Fruit fly (Drosophila melanogaster): ENCODE results near the gene pum.

Gene pum

DNA sequence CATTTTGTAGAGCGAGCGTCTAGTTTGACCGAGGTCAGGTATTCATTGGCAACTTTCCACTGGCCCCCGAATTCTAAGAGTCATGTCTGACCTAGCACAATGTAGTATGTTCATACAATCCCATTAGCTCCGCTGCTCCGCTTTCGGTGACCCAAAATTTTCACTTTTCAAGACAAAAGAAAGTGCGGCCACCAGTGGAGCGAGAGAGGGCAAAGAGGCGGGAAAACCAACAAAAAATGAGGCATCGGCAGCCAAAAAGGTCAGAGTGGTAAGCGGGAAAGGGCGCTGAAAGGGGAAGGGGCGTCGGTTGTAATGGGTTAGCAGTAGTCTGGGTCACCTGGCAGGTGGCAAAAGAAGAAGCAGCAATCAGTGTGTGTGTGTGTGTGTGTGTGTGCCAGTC, 21.9 kb downstream of the pum start (continued):
- TF ChIP-seq jigr1 (GFP tag; IDR thresholded peaks at IDR 0.05) (no peak), CG3995 (GFP tag; optimal IDR thresholded peaks at IDR 0.05) (no peak), Hr51 (GFP tag; optimal IDR thresholded peaks at IDR 0.05) (no peak), CG2129 (GFP tag; IDR thresholded peaks at IDR 0.05; ENCODE audit: partially characterized antibody) (no peak), Lhr (GFP tag; optimal IDR thresholded peaks at IDR 0.05) (no peak), CG30403 (GFP tag; optimal IDR thresholded peaks at IDR 0.05) (no peak), wdn (GFP tag; IDR thresholded peaks at IDR 0.05) (no peak), CG2199 (GFP tag; IDR thresholded peaks at IDR 0.05) (no peak), NfI (GFP tag; optimal IDR thresholded peaks at IDR 0.05) (no peak), Nf-YC (tag; optimal IDR thresholded peaks at IDR 0.05) (no peak), sd (tag; optimal IDR thresholded peaks at IDR 0.05) (no peak), grau (tag; optimal IDR thresholded peaks at IDR 0.05) (no peak), inv (GFP tag; IDR thresholded peaks at IDR 0.05; ENCODE audit: partially characterized antibody) (no peak), ac (GFP tag; optimal IDR thresholded peaks at IDR 0.05) (peak; percentile 36), dpn (GFP tag; optimal IDR thresholded peaks at IDR 0.05) (no peak), tio (GFP tag; optimal IDR thresholded peaks at IDR 0.05) (no peak), CG7556 (GFP tag; optimal IDR thresholded peaks at IDR 0.05) (no peak), gce (GFP tag; IDR thresholded peaks at IDR 0.05) (no peak), lilli (GFP tag; optimal IDR thresholded peaks at IDR 0.05) (no peak), cato (GFP tag; optimal IDR thresholded peaks at IDR 0.05; ENCODE audit: borderline replicate concordance) (no peak), CG8388 (GFP tag; optimal IDR thresholded peaks at IDR 0.05) (no peak), ATbp (GFP tag; optimal IDR thresholded peaks at IDR 0.05) (no peak), Atf6 (GFP tag; IDR thresholded peaks at IDR 0.05) (no peak), gfzf (GFP tag; optimal IDR thresholded peaks at IDR 0.05) (no peak), ssp (GFP tag; IDR thresholded peaks at IDR 0.05) (no peak), Max (GFP tag; optimal IDR thresholded peaks at IDR 0.05) (no peak), CG3065 (GFP tag; optimal IDR thresholded peaks at IDR 0.05) (no peak), CG1603 (tag; optimal IDR thresholded peaks at IDR 0.05) (peak; percentile 18), mld (GFP tag; IDR thresholded peaks at IDR 0.05; ENCODE audit: partially characterized antibody) (0 out of 3 replicates have a peak, but pooled peaks have one; percentile 25), dmrt99B (tag; optimal IDR thresholded peaks at IDR 0.05) (no peak), pb (GFP tag; optimal IDR thresholded peaks at IDR 0.05) (no peak), CG11560 (tag; IDR thresholded peaks at IDR 0.05) (no peak), CG4707 (GFP tag; optimal IDR thresholded peaks at IDR 0.05) (peak; percentile 18), C15 (GFP tag; IDR thresholded peaks at IDR 0.05) (no peak), Hsf (GFP tag; optimal IDR thresholded peaks at IDR 0.05) (no peak), zf30C (GFP tag; optimal IDR thresholded peaks at IDR 0.05) (no peak), CG6254 (GFP tag; optimal IDR thresholded peaks at IDR 0.05) (peak; percentile 31), Trl (optimal IDR thresholded peaks at IDR 0.05) (no peak), Trl (GFP tag; optimal IDR thresholded peaks at IDR 0.05) (no peak), ab (GFP tag; optimal IDR thresholded peaks at IDR 0.05) (no peak), CG16813 (GFP tag; IDR thresholded peaks at IDR 0.05; ENCODE audit: partially characterized antibody) (no peak), CG4820 (GFP tag; optimal IDR thresholded peaks at IDR 0.05) (no peak), usp (GFP tag; optimal IDR thresholded peaks at IDR 0.05) (no peak), CG6175 (GFP tag; IDR thresholded peaks at IDR 0.05) (no peak), CG4282 (GFP tag; optimal IDR thresholded peaks at IDR 0.05) (no peak), CG10959 (GFP tag; IDR thresholded peaks at IDR 0.05) (no peak), Hmr (GFP tag; optimal IDR thresholded peaks at IDR 0.05) (no peak), CG5245 (GFP tag; optimal IDR thresholded peaks at IDR 0.05) (no peak), ato (GFP tag; IDR thresholded peaks at IDR 0.05; ENCODE audit: partially characterized antibody) (no peak), Neu2 (GFP tag; optimal IDR thresholded peaks at IDR 0.05; ENCODE audit: borderline replicate concordance) (no peak), CG18262 (tag; optimal IDR thresholded peaks at IDR 0.05) (peak; percentile 20), CG8944 (GFP tag; optimal IDR thresholded peaks at IDR 0.05) (no peak)
